Worm (Caenorhabditis elegans) whole organism, L2 larva: Measurements from ENCODE around the gene lin-5.
A peak's percentile ranks its signal among the peaks of the same experiment; 100 is the strongest.

ENCODE experiments used
- C34F6.9 ChIP-seq: fragments of 150-350 bp; optimal IDR thresholded peaks from 2 replicates; lab custom pipeline; 2014; ENCODE audit warnings: missing biosample characterization, missing genetic modification characterization
- F13H6.1 ChIP-seq: sonication (generic microtip); optimal IDR thresholded peaks from 2 replicates; lab custom pipeline; 2016; ENCODE audit warnings: missing genetic modification characterization, missing compliant biosample characterization
- Y55F3AM.14 ChIP-seq: fragments of 200-800 bp; sonication (Bioruptor generic); optimal IDR thresholded peaks from 2 replicates; lab custom pipeline; 2018; ENCODE audit warnings: mild to moderate bottlenecking, missing genetic modification characterization, missing compliant biosample characterization
- ZK546.5 ChIP-seq: sonication (generic microtip); optimal IDR thresholded peaks from 2 replicates; lab custom pipeline; 2017; ENCODE audit warnings: missing biosample characterization, missing genetic modification characterization
- aly-2 ChIP-seq: fragments of 150-350 bp; optimal IDR thresholded peaks from 2 replicates; lab custom pipeline; 2014; ENCODE audit warnings: missing biosample characterization, missing genetic modification characterization
- ama-1 ChIP-seq: fragments of 150-350 bp; optimal IDR thresholded peaks from 2 replicates; lab custom pipeline; 2018; ENCODE audit warnings: inconsistent platforms
- crh-2 ChIP-seq: sonication (generic microtip); optimal IDR thresholded peaks from 2 replicates; lab custom pipeline; 2017; ENCODE audit warnings: missing biosample characterization, missing genetic modification characterization
- dmd-4 ChIP-seq: sonication (generic microtip); optimal IDR thresholded peaks from 2 replicates; lab custom pipeline; 2017; ENCODE audit warnings: missing biosample characterization, missing genetic modification characterization
- elt-1 ChIP-seq: fragments of 150-350 bp; optimal IDR thresholded peaks from 2 replicates; lab custom pipeline; 2014; ENCODE audit warnings: missing biosample characterization, missing genetic modification characterization
- fos-1 ChIP-seq: fragments of 150-350 bp; optimal IDR thresholded peaks from 2 replicates; lab custom pipeline; 2014; ENCODE audit warnings: missing biosample characterization, missing genetic modification characterization
- gmeb-1 ChIP-seq: fragments of 150-350 bp; optimal IDR thresholded peaks from 2 replicates; lab custom pipeline; 2014; ENCODE audit warnings: missing biosample characterization, missing genetic modification characterization
- lin-39 ChIP-seq: fragments of 150-350 bp; optimal IDR thresholded peaks from 2 replicates; lab custom pipeline; 2014; ENCODE audit warnings: missing biosample characterization, missing genetic modification reagents, missing genetic modification characterization
- lsy-2 ChIP-seq, 2 experiments: fragments of 150-350 bp in 1 of 2; sonication (generic microtip) in 1 of 2; optimal IDR thresholded peaks; 2 replicates each; lab custom pipeline; 2014 to 2017; ENCODE audit warnings: missing biosample characterization in 2 of 2, missing genetic modification characterization in 2 of 2
- mab-5 ChIP-seq: fragments of 150-350 bp; optimal IDR thresholded peaks from 2 replicates; lab custom pipeline; 2014; ENCODE audit warnings: missing biosample characterization, missing genetic modification characterization
- mbf-1 ChIP-seq: sonication (generic microtip); optimal IDR thresholded peaks from 2 replicates; lab custom pipeline; 2017; ENCODE audit warnings: missing biosample characterization, missing genetic modification characterization
- mdl-1 ChIP-seq, 2 experiments: fragments of 150-350 bp in 1 of 2; sonication (generic microtip) in 1 of 2; optimal IDR thresholded peaks; 2 replicates each; lab custom pipeline; 2017; ENCODE audit warnings: missing biosample characterization in 2 of 2, missing genetic modification characterization in 2 of 2
- nhr-10 ChIP-seq: sonication (generic microtip); optimal IDR thresholded peaks from 2 replicates; lab custom pipeline; 2017; ENCODE audit warnings: missing biosample characterization, missing genetic modification characterization
- nhr-12 ChIP-seq: fragments of 150-350 bp; optimal IDR thresholded peaks from 2 replicates; lab custom pipeline; 2014; ENCODE audit warnings: missing biosample characterization, missing genetic modification characterization
- nhr-129 ChIP-seq: fragments of 150-350 bp; optimal IDR thresholded peaks from 2 replicates; lab custom pipeline; 2014; ENCODE audit warnings: missing biosample characterization, missing genetic modification characterization
- nhr-237 ChIP-seq: fragments of 150-350 bp; optimal IDR thresholded peaks from 2 replicates; lab custom pipeline; 2014; ENCODE audit warnings: missing biosample characterization, missing genetic modification characterization
- nhr-25 ChIP-seq: fragments of 150-350 bp; sonication (generic microtip); optimal IDR thresholded peaks from 3 replicates; lab custom pipeline; 2014; ENCODE audit warnings: missing biosample characterization, missing genetic modification characterization
- nhr-6 ChIP-seq: fragments of 150-350 bp; optimal IDR thresholded peaks from 2 replicates; lab custom pipeline; 2014; ENCODE audit warnings: missing biosample characterization, missing genetic modification characterization
- peb-1 ChIP-seq: fragments of 150-350 bp; optimal IDR thresholded peaks from 2 replicates; lab custom pipeline; 2014; ENCODE audit warnings: missing biosample characterization, missing genetic modification characterization
- sem-4 ChIP-seq: fragments of 150-350 bp; optimal IDR thresholded peaks from 2 replicates; lab custom pipeline; 2014; ENCODE audit warnings: missing biosample characterization, missing genetic modification reagents, missing genetic modification characterization
- sma-9 ChIP-seq, 2 experiments: fragments of 150-350 bp in 1 of 2; sonication (generic microtip) in 1 of 2; optimal IDR thresholded peaks; 2 replicates each; lab custom pipeline; 2014 to 2016; ENCODE audit warnings: missing genetic modification characterization in 2 of 2, mild to moderate bottlenecking in 1 of 2, missing biosample characterization in 1 of 2, missing compliant biosample characterization in 1 of 2, missing genetic modification reagents in 1 of 2, moderate library complexity in 1 of 2
- unc-55 ChIP-seq: fragments of 150-350 bp; sonication (generic microtip); optimal IDR thresholded peaks from 3 replicates; lab custom pipeline; 2014; ENCODE audit warnings: missing biosample characterization, missing genetic modification reagents, missing genetic modification characterization
- zag-1 ChIP-seq: fragments of 150-350 bp; optimal IDR thresholded peaks from 2 replicates; lab custom pipeline; 2014; ENCODE audit warnings: missing biosample characterization, missing genetic modification characterization
- ztf-1 ChIP-seq: fragments of 200-800 bp; sonication (Bioruptor generic); conservative IDR thresholded peaks from 2 replicates; pipeline ENCODE4 v1.3.6; 2022; ENCODE audit warnings: missing genetic modification characterization, missing compliant biosample characterization
- ztf-4 ChIP-seq: fragments of 150-350 bp; optimal IDR thresholded peaks from 2 replicates; lab custom pipeline; 2014; ENCODE audit warnings: missing biosample characterization, missing genetic modification characterization

lin-5 gene

ce11 chrII:7838661-7839060 is 21.7 kb upstream of the lin-5 start:
- TF ChIP-seq crh-2 (tag; lab: Kevin White, UChicago) (peak; percentile 19), aly-2 (tag; lab: Kevin White, UChicago) (no peak), mab-5 (tag; lab: Kevin White, UChicago) (peak; percentile 22), ztf-4 (no peak), lsy-2 (tag; optimal IDR thresholded peaks at IDR 0.05; lab: Kevin White, UChicago) (peak in 1 of 2 experiments; percentile 51), sma-9 (GFP tag; optimal IDR thresholded peaks at IDR 0.05; lab: Kevin White, UChicago) (peak; percentile 25), sma-9 (tag; optimal IDR thresholded peaks at IDR 0.05; lab: Kevin White, UChicago) (no peak), sem-4 (tag; lab: Kevin White, UChicago) (no peak), lin-39 (tag; lab: Kevin White, UChicago) (no peak), zag-1 (no peak), nhr-10 (tag; lab: Kevin White, UChicago) (no peak), nhr-129 (tag; lab: Kevin White, UChicago) (no peak), elt-1 (tag; lab: Kevin White, UChicago) (no peak), mbf-1 (no peak), ztf-1 (GFP tag; lab: Robert Waterston, UW) (no peak), ZK546.5 (tag; lab: Kevin White, UChicago) (no peak), C34F6.9 (tag; lab: Kevin White, UChicago) (peak; percentile 60), nhr-25 (no peak), fos-1 (tag; lab: Kevin White, UChicago) (no peak), nhr-237 (no peak), dmd-4 (tag; lab: Kevin White, UChicago) (no peak), unc-55 (GFP tag; lab: Kevin White, UChicago) (peak; percentile 62), mdl-1 (tag; optimal IDR thresholded peaks at IDR 0.05; lab: Kevin White, UChicago) (peak in 1 of 2 experiments; percentile 8), nhr-6 (peak; percentile 24)

- TF ChIP-seq nhr-129 (tag; lab: Kevin White, UChicago) (peak; percentile 27), C34F6.9 (tag; lab: Kevin White, UChicago) (peak; percentile 6), ama-1 (no peak)
Measured at ce11 chrII:7839703-7840102, 20.7 kb upstream of the lin-5 start.

- no peak for TF ChIP-seq lsy-2 (tag; optimal IDR thresholded peaks at IDR 0.05; lab: Kevin White, UChicago)
Measured at ce11 chrII:7842053-7842452, 18.3 kb upstream of the lin-5 start, which contains the start of gene klp-3. TSS of gene klp-3 (plus strand) at chrII:7842353.

- no peak for TF ChIP-seq ZK546.5 (tag; lab: Kevin White, UChicago)
- no peak for TF ChIP-seq sma-9 (GFP tag; optimal IDR thresholded peaks at IDR 0.05; lab: Kevin White, UChicago)
- TF ChIP-seq sma-9 (tag; optimal IDR thresholded peaks at IDR 0.05; lab: Kevin White, UChicago), result no peak
- peak; percentile 30 for TF ChIP-seq unc-55 (GFP tag; lab: Kevin White, UChicago)
- TF ChIP-seq F13H6.1, result peak; percentile 33
- peak; percentile 17 for TF ChIP-seq C34F6.9 (tag; lab: Kevin White, UChicago)
- TF ChIP-seq, all 48 proteins: peak for 3
Measured at ce11 chrII:7845571-7846236, 14.7 kb upstream of the lin-5 start, which contains the start of gene T09A5.4. TSS of gene T09A5.4 (plus strand) at chrII:7846186.

ce11 chrII:7849697-7850096 is 10.7 kb upstream of the lin-5 start, which contains the start of gene acr-7:
TSS of gene acr-7 (minus strand) at chrII:7849797.
- TF ChIP-seq gmeb-1 (no peak), ama-1 (no peak), unc-55 (GFP tag; lab: Kevin White, UChicago) (no peak), sem-4 (tag; lab: Kevin White, UChicago) (no peak), crh-2 (tag; lab: Kevin White, UChicago) (no peak)

ce11 chrII:7850575-7850974 is 9.8 kb upstream of the lin-5 start:
- TF ChIP-seq nhr-12 (tag; lab: Kevin White, UChicago) (no peak), nhr-25 (peak; percentile 16), mab-5 (tag; lab: Kevin White, UChicago) (no peak), nhr-10 (tag; lab: Kevin White, UChicago) (no peak), sem-4 (tag; lab: Kevin White, UChicago) (peak; percentile 50)

ce11 chrII:7851480-7851879 is 8.9 kb upstream of the lin-5 start:
- TF ChIP-seq C34F6.9 (tag; lab: Kevin White, UChicago) (peak; percentile 12), fos-1 (tag; lab: Kevin White, UChicago) (peak; percentile 41), peb-1 (tag; lab: Kevin White, UChicago) (no peak), nhr-129 (tag; lab: Kevin White, UChicago) (peak; percentile 3), F13H6.1 (no peak), Y55F3AM.14 (GFP tag; lab: Kevin White, UChicago) (no peak)
- TF ChIP-seq, all 48 proteins: peak for 3
